Worm (Caenorhabditis elegans): Measurements from ENCODE around the gene W02A2.5.
A peak's percentile ranks its signal among the peaks of the same experiment; 100 is the strongest.

Gene W02A2.5

ce11 chrIV:13300591-13300990, 42.1 kb upstream of the W02A2.5 start, which contains the start of gene csn-6:
TSS of gene csn-6 (plus strand) at chrIV:13300824.
- TF ChIP-seq rnt-1 (tag; optimal IDR thresholded peaks at IDR 0.05), result no peak
- no peak for TF ChIP-seq nhr-12 (tag; optimal IDR thresholded peaks at IDR 0.05)
- TF ChIP-seq efl-1 (optimal IDR thresholded peaks at IDR 0.05), result no peak
- TF ChIP-seq efl-1 (GFP tag; optimal IDR thresholded peaks at IDR 0.05 in 1 of 2), result peak in 1 of 2 experiments; percentile 78

- TF ChIP-seq nhr-85 (tag), result peak; percentile 46
- no peak for TF ChIP-seq ceh-8 (GFP tag; optimal IDR thresholded peaks at IDR 0.05)
These were observed 39.2 kb upstream of the W02A2.5 start, which contains the start of gene Y67H2A.7 for ce11 chrIV:13303442-13303841. TSS of gene Y67H2A.7 (plus strand) at chrIV:13303742.

DNA sequence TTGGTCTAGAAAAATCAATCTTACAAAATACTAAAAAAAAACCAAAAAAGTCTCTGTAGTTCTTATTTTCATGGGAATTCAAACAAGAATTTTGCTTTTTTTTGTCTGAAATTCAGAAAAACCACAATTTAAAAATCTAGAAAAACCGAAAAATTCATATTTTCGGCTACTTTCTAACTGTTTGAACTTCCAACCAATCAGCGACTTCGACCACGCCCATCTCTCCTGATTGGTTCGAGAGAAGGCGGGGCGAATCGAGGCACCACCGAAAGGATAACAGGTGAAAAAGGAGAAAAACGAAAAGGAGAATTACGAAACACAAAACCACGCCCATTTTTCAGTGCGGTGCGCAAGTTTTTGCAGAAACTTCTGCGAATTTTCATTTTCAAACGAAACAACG, 37.9 kb upstream of the W02A2.5 start:
- TF ChIP-seq nhr-28 (tag; optimal IDR thresholded peaks at IDR 0.05), result no peak
- no peak for TF ChIP-seq ceh-88 (GFP tag; IDR thresholded peaks at IDR 0.05)
- TF ChIP-seq nhr-47 (tag; optimal IDR thresholded peaks at IDR 0.05), result no peak

DNA sequence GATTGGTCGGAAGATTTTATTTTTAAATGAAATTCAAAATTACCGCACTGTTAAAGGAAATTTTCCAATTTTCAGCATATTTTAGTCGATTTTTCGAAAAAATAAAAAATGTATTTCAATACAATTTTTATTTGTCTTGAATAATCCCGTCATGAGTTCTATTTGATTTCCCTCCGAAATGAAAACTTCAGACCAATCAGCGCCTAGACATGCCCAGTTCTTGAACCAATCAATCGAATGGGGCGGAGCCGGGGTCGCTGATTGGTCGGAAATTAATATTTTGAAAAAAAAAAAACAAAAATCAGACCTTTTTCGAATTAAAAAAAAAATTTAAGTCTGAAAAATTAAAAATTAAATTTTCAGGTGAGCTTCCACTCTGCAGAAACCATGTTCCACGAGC, 33.0 kb upstream of the W02A2.5 start:
- TF ChIP-seq sup-37 (GFP tag; optimal IDR thresholded peaks at IDR 0.05), result no peak
- no peak for TF ChIP-seq aly-2 (tag; optimal IDR thresholded peaks at IDR 0.05)
- no peak for TF ChIP-seq nhr-12 (tag; optimal IDR thresholded peaks at IDR 0.05)
- TF ChIP-seq aha-1 (tag; optimal IDR thresholded peaks at IDR 0.05), result no peak
- TF ChIP-seq hpl-2 (GFP tag; optimal IDR thresholded peaks at IDR 0.05), result no peak
- TF ChIP-seq unc-62 (GFP tag; optimal IDR thresholded peaks at IDR 0.05), result no peak
- TF ChIP-seq ceh-88 (GFP tag; IDR thresholded peaks at IDR 0.05), result no peak

- TF ChIP-seq ceh-88 (GFP tag; IDR thresholded peaks at IDR 0.05) (no peak), lin-35 (GFP tag; optimal IDR thresholded peaks at IDR 0.05) (peak in 1 of 2 experiments; percentile 20), pax-3 (tag; optimal IDR thresholded peaks at IDR 0.05) (no peak), sptf-1 (tag; optimal IDR thresholded peaks at IDR 0.05) (no peak), nhr-12 (tag; optimal IDR thresholded peaks at IDR 0.05) (no peak), C16A3.4 (tag; optimal IDR thresholded peaks at IDR 0.05) (no peak), mdl-1 (tag; optimal IDR thresholded peaks at IDR 0.05) (peak in 1 of 2 experiments; percentile 0), snu-23 (GFP tag; optimal IDR thresholded peaks at IDR 0.05) (peak; percentile 19), nhr-85 (tag) (no peak), ceh-82 (tag; optimal IDR thresholded peaks at IDR 0.05) (no peak), hlh-17 (GFP tag; optimal IDR thresholded peaks at IDR 0.05; ENCODE audit: borderline replicate concordance) (no peak), ceh-8 (GFP tag; optimal IDR thresholded peaks at IDR 0.05) (no peak), elt-2 (tag; optimal IDR thresholded peaks at IDR 0.05) (no peak), nhr-20 (tag; optimal IDR thresholded peaks at IDR 0.05) (no peak), ztf-11 (tag; optimal IDR thresholded peaks at IDR 0.05) (no peak), sup-37 (GFP tag; optimal IDR thresholded peaks at IDR 0.05) (no peak), efl-3 (GFP tag; optimal IDR thresholded peaks at IDR 0.05) (no peak), mef-2 (tag; optimal IDR thresholded peaks at IDR 0.05) (no peak), blmp-1 (tag; optimal IDR thresholded peaks at IDR 0.05) (peak; percentile 17), hpl-2 (GFP tag; optimal IDR thresholded peaks at IDR 0.05) (no peak), ets-5 (GFP tag; IDR thresholded peaks at IDR 0.05) (no peak), pqm-1 (tag; optimal IDR thresholded peaks at IDR 0.05) (no peak), rnt-1 (tag; optimal IDR thresholded peaks at IDR 0.05) (no peak), pag-3 (tag; optimal IDR thresholded peaks at IDR 0.05; ENCODE audit: borderline replicate concordance, insufficient read depth) (no peak), mab-9 (GFP tag; IDR thresholded peaks at IDR 0.05) (no peak), ces-1 (GFP tag; optimal IDR thresholded peaks at IDR 0.05) (no peak), lsy-2 (tag; optimal IDR thresholded peaks at IDR 0.05) (peak in 1 of 2 experiments; percentile 19), nhr-71 (tag; optimal IDR thresholded peaks at IDR 0.05) (peak; percentile 25), fkh-8 (tag; optimal IDR thresholded peaks at IDR 0.05) (no peak), unc-62 (GFP tag; optimal IDR thresholded peaks at IDR 0.05) (no peak), zag-1 (tag; optimal IDR thresholded peaks at IDR 0.05) (no peak), skn-1 (tag; optimal IDR thresholded peaks at IDR 0.05) (no peak), nhr-90 (tag; optimal IDR thresholded peaks at IDR 0.05; ENCODE audit: poor library complexity) (no peak), nhr-84 (tag; optimal IDR thresholded peaks at IDR 0.05) (no peak), mep-1 (tag; optimal IDR thresholded peaks at IDR 0.05) (no peak), nhr-237 (tag; optimal IDR thresholded peaks at IDR 0.05) (no peak), xbp-1 (tag; optimal IDR thresholded peaks at IDR 0.05) (no peak)
These were observed 31.2 kb upstream of the W02A2.5 start for ce11 chrIV:13311331-13312034.
